Worm (Caenorhabditis elegans) whole organism, late embryonic: Measurements from ENCODE around the gene doxa-1.

Experiments
- C08G9.2 ChIP-seq: sonication (generic microtip); optimal IDR thresholded peaks from 2 replicates; lab custom pipeline; 2016; ENCODE audit warnings: mild to moderate bottlenecking, missing genetic modification characterization, moderate library complexity, missing compliant biosample characterization
- F13H6.1 ChIP-seq: sonication (generic microtip); optimal IDR thresholded peaks from 2 replicates; lab custom pipeline; 2016; ENCODE audit warnings: missing genetic modification characterization, missing compliant biosample characterization
- K09A11.1 ChIP-seq: sonication (generic microtip); optimal IDR thresholded peaks from 2 replicates; lab custom pipeline; 2017; ENCODE audit warnings: antibody characterized with exemption, mild to moderate bottlenecking, missing genetic modification characterization, missing compliant biosample characterization; ENCODE audit not compliant: insufficient read depth
- T23F11.4 ChIP-seq: fragments of 200-800 bp; sonication (Bioruptor generic); optimal IDR thresholded peaks from 2 replicates; lab custom pipeline; 2018; ENCODE audit warnings: mild to moderate bottlenecking, missing genetic modification characterization, missing compliant biosample characterization
- Y22D7AL.16 ChIP-seq: sonication (generic microtip); optimal IDR thresholded peaks from 2 replicates; lab custom pipeline; 2016; ENCODE audit warnings: missing genetic modification characterization, missing compliant biosample characterization
- ahr-1 ChIP-seq: sonication (generic microtip); optimal IDR thresholded peaks from 2 replicates; lab custom pipeline; 2016; ENCODE audit warnings: missing genetic modification characterization, missing compliant biosample characterization
- ama-1 ChIP-seq: fragments of 150-350 bp; optimal IDR thresholded peaks from 2 replicates; lab custom pipeline; 2014
- ceh-18 ChIP-seq: sonication (generic microtip); optimal IDR thresholded peaks from 2 replicates; lab custom pipeline; 2016; ENCODE audit warnings: missing genetic modification characterization, missing compliant biosample characterization
- ceh-19 ChIP-seq: fragments of 200-800 bp; sonication (Bioruptor generic); optimal IDR thresholded peaks from 2 replicates; lab custom pipeline; 2018; ENCODE audit warnings: mild to moderate bottlenecking, missing genetic modification characterization, missing compliant biosample characterization
- ceh-2 ChIP-seq: sonication (generic microtip); optimal IDR thresholded peaks from 2 replicates; lab custom pipeline; 2016; ENCODE audit warnings: missing genotype, missing genetic modification characterization, missing compliant biosample characterization
- ceh-22 ChIP-seq: sonication (generic microtip); optimal IDR thresholded peaks from 2 replicates; lab custom pipeline; 2017; ENCODE audit warnings: missing biosample characterization, missing genetic modification characterization
- ceh-31 ChIP-seq: sonication (generic microtip); optimal IDR thresholded peaks from 2 replicates; lab custom pipeline; 2016; ENCODE audit warnings: missing genetic modification characterization, missing compliant biosample characterization
- ceh-6 ChIP-seq: fragments of 200-800 bp; sonication (Bioruptor generic); optimal IDR thresholded peaks from 2 replicates; lab custom pipeline; 2018; ENCODE audit warnings: mild to moderate bottlenecking, missing genetic modification characterization, missing compliant biosample characterization
- ceh-9 ChIP-seq: sonication (generic microtip); optimal IDR thresholded peaks from 2 replicates; lab custom pipeline; 2016; ENCODE audit warnings: mild to moderate bottlenecking, missing genetic modification characterization, inconsistent platforms, missing compliant biosample characterization
- che-1 ChIP-seq: sonication (generic microtip); optimal IDR thresholded peaks from 2 replicates; lab custom pipeline; 2016; ENCODE audit warnings: mild to moderate bottlenecking, missing genetic modification characterization, missing compliant biosample characterization
- dmd-4 ChIP-seq: sonication (generic microtip); optimal IDR thresholded peaks from 2 replicates; lab custom pipeline; 2016; ENCODE audit warnings: borderline replicate concordance, missing genetic modification characterization, missing compliant biosample characterization
- elt-2 ChIP-seq: sonication (generic microtip); optimal IDR thresholded peaks from 2 replicates; lab custom pipeline; 2016; ENCODE audit warnings: missing genetic modification reagents, missing genetic modification characterization, missing compliant biosample characterization
- elt-4 ChIP-seq: sonication (generic microtip); optimal IDR thresholded peaks from 2 replicates; lab custom pipeline; 2016; ENCODE audit warnings: missing genetic modification characterization, missing compliant biosample characterization
- eyg-1 ChIP-seq: sonication (generic microtip); optimal IDR thresholded peaks from 2 replicates; lab custom pipeline; 2016; ENCODE audit warnings: missing genotype, missing genetic modification characterization, missing compliant biosample characterization
- fkh-10 ChIP-seq: fragments of 150-350 bp; optimal IDR thresholded peaks from 2 replicates; lab custom pipeline; 2014; ENCODE audit warnings: missing biosample characterization, missing genetic modification reagents, missing genetic modification characterization
- fkh-6 ChIP-seq: sonication (generic microtip); optimal IDR thresholded peaks from 2 replicates; lab custom pipeline; 2016; ENCODE audit warnings: missing genetic modification characterization, missing compliant biosample characterization
- hlh-15 ChIP-seq: sonication (generic microtip); optimal IDR thresholded peaks from 2 replicates; lab custom pipeline; 2016; ENCODE audit warnings: missing genetic modification characterization, missing compliant biosample characterization
- hlh-30 ChIP-seq: sonication (generic microtip); optimal IDR thresholded peaks from 2 replicates; lab custom pipeline; 2017; ENCODE audit warnings: antibody characterized with exemption, missing genetic modification characterization, missing compliant biosample characterization; ENCODE audit not compliant: insufficient read depth
- hlh-6 ChIP-seq: sonication (generic microtip); optimal IDR thresholded peaks from 2 replicates; lab custom pipeline; 2016; ENCODE audit warnings: missing genotype, missing genetic modification characterization, missing compliant biosample characterization
- hlh-8 ChIP-seq: sonication (generic microtip); optimal IDR thresholded peaks from 2 replicates; lab custom pipeline; 2016; ENCODE audit warnings: missing genotype, missing genetic modification characterization, missing compliant biosample characterization
- lin-11 ChIP-seq: fragments of 200-800 bp; sonication (Bioruptor generic); optimal IDR thresholded peaks from 2 replicates; lab custom pipeline; 2018; ENCODE audit warnings: mild to moderate bottlenecking, missing genetic modification characterization, missing compliant biosample characterization
- madf-2 ChIP-seq: sonication (generic microtip); optimal IDR thresholded peaks from 2 replicates; lab custom pipeline; 2017; ENCODE audit warnings: missing genetic modification characterization, missing compliant biosample characterization
- nfya-1 ChIP-seq: sonication (generic microtip); optimal IDR thresholded peaks from 2 replicates; lab custom pipeline; 2017; ENCODE audit warnings: missing genetic modification characterization, mild to moderate bottlenecking, missing compliant biosample characterization, antibody characterized with exemption, moderate library complexity
- nhr-232 ChIP-seq: sonication (generic microtip); optimal IDR thresholded peaks from 2 replicates; lab custom pipeline; 2016; ENCODE audit warnings: missing genetic modification characterization, missing compliant biosample characterization
- npax-4 ChIP-seq: sonication (generic microtip); optimal IDR thresholded peaks from 2 replicates; lab custom pipeline; 2016; ENCODE audit warnings: missing genetic modification characterization, missing compliant biosample characterization
- odd-2 ChIP-seq: sonication (generic microtip); optimal IDR thresholded peaks from 2 replicates; lab custom pipeline; 2017; ENCODE audit warnings: antibody characterized with exemption, mild to moderate bottlenecking, missing genetic modification characterization, missing compliant biosample characterization
- pat-9 ChIP-seq: fragments of 200-800 bp; sonication (Bioruptor generic); optimal IDR thresholded peaks from 2 replicates; lab custom pipeline; 2018; ENCODE audit warnings: mild to moderate bottlenecking, missing genetic modification characterization, moderate library complexity, missing compliant biosample characterization
- pax-1 ChIP-seq: fragments of 150-350 bp; optimal IDR thresholded peaks from 2 replicates; lab custom pipeline; 2014; ENCODE audit warnings: missing biosample characterization, missing genetic modification characterization
- pha-2 ChIP-seq: sonication (generic microtip); optimal IDR thresholded peaks from 2 replicates; lab custom pipeline; 2017; ENCODE audit warnings: mild to moderate bottlenecking, missing genetic modification characterization, missing compliant biosample characterization
- pha-4 ChIP-seq: fragments of 150-350 bp; optimal IDR thresholded peaks from 2 replicates; lab custom pipeline; 2018; ENCODE audit warnings: missing biosample characterization, missing genetic modification reagents, missing genetic modification characterization
- pqm-1 ChIP-seq: sonication (generic microtip); optimal IDR thresholded peaks from 2 replicates; lab custom pipeline; 2016; ENCODE audit warnings: missing genetic modification characterization, missing compliant biosample characterization
- pros-1 ChIP-seq: fragments of 150-350 bp; optimal IDR thresholded peaks from 2 replicates; lab custom pipeline; 2014; ENCODE audit warnings: missing biosample characterization, missing genetic modification reagents, missing genetic modification characterization
- rnt-1 ChIP-seq: sonication (generic microtip); optimal IDR thresholded peaks from 2 replicates; lab custom pipeline; 2016; ENCODE audit warnings: missing genetic modification characterization, missing compliant biosample characterization
- sdc-2 ChIP-seq: sonication (generic microtip); optimal IDR thresholded peaks from 2 replicates; lab custom pipeline; 2016; ENCODE audit warnings: missing genotype, missing genetic modification characterization, missing compliant biosample characterization
- sox-4 ChIP-seq: sonication (generic microtip); optimal IDR thresholded peaks from 2 replicates; lab custom pipeline; 2017; ENCODE audit warnings: mild to moderate bottlenecking, missing genetic modification characterization, inconsistent platforms, missing compliant biosample characterization
- syd-9 ChIP-seq: sonication (generic microtip); optimal IDR thresholded peaks from 2 replicates; lab custom pipeline; 2016; ENCODE audit warnings: mild to moderate bottlenecking, missing genetic modification characterization, moderate library complexity, missing compliant biosample characterization
- tbx-2 ChIP-seq: sonication (generic microtip); optimal IDR thresholded peaks from 2 replicates; lab custom pipeline; 2016; ENCODE audit warnings: missing genetic modification characterization, missing compliant biosample characterization
- unc-55 ChIP-seq: sonication (generic microtip); optimal IDR thresholded peaks from 2 replicates; lab custom pipeline; 2017; ENCODE audit warnings: missing biosample characterization, missing genetic modification reagents, missing genetic modification characterization
- unc-86 ChIP-seq: sonication (generic microtip); optimal IDR thresholded peaks from 2 replicates; lab custom pipeline; 2016; ENCODE audit warnings: missing genetic modification characterization, missing compliant biosample characterization
- ztf-16 ChIP-seq: sonication (generic microtip); optimal IDR thresholded peaks from 2 replicates; lab custom pipeline; 2017; ENCODE audit warnings: missing genetic modification characterization, missing compliant biosample characterization

Gene doxa-1

DNA sequence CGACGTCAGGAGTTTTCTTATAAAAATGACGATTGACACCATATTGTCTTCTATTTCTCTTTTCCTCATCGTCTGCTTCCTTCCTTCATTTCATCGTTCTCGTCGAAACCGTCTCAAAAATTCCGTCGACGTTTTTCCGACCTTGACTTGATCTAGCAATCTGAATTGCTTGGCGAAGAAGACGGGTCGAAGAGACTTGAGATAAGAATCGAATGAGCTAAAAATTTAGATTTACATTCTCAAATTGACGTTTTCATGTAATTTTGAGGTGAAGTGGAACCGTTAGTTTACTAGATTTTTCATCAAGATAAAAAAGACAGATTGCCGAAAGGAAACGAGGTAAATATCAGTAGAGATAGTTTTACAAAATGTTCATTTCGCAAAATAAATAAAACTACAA, 3.4 kb upstream of the doxa-1 start:
- TF ChIP-seq unc-86 (no peak), pros-1 (tag; lab: Kevin White, UChicago) (no peak), ama-1 (lab: Kevin White, UChicago) (no peak), hlh-30 (tag; lab: Kevin White, UChicago) (no peak), fkh-6 (tag; lab: Kevin White, UChicago) (no peak), sox-4 (no peak), F13H6.1 (tag; lab: Kevin White, UChicago) (no peak), ceh-22 (no peak), pax-1 (tag; lab: Kevin White, UChicago) (no peak), hlh-6 (tag; lab: Kevin White, UChicago) (no peak), nhr-232 (tag; lab: Kevin White, UChicago) (no peak), nfya-1 (tag; lab: Kevin White, UChicago) (no peak), ceh-19 (GFP tag; lab: Kevin White, UChicago) (no peak), npax-4 (tag; lab: Kevin White, UChicago) (no peak), ceh-31 (tag; lab: Kevin White, UChicago) (no peak)

DNA sequence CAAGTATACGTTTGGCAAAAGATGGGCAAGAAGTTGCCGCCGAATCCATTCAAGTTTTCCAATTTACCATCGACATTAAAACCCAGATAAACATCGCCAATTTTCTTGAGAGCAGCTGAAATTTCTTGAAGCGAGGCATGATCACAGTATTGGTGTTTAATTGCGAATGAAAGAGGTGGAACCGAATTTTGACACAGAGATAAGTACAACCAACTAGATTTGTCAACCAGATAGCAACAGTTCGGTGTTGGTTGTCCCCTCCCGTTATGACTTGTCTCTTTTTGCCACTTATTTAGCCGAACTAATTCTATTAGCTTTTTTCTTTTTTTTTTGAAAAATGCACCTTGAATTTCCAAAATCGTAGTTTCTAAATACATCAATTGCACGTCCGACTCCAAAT, 2.5 kb upstream of the doxa-1 start:
- TF ChIP-seq K09A11.1 (tag; lab: Kevin White, UChicago) (no peak), elt-4 (tag; lab: Kevin White, UChicago) (no peak), ama-1 (lab: Kevin White, UChicago) (no peak), lin-11 (tag; lab: Kevin White, UChicago) (no peak), hlh-15 (no peak), ceh-22 (no peak), che-1 (no peak), elt-2 (tag; lab: Kevin White, UChicago) (no peak)
- TF ChIP-seq, all 69 proteins: peak for 0

DNA sequence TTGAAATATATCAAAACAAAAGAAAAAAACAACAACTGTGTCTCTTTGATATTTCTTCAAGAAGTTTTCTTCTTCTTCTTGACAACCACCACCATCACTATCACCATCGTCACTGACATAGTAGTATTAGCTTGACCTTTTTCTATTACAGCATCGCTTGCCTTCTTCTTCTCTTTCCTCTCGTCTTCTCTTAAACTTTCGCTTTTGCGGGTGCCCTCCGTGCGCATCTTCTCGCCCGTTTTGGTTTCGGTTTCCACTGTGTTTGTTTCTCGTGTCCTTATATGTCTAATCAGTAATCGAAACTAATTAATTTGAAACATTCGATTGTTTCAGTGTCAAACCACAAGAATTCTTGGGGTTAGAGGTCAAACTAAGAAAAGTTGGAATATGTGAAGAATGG, 1.5 kb upstream of the doxa-1 start:
- TF ChIP-seq elt-2 (tag; lab: Kevin White, UChicago) (no peak), ahr-1 (no peak), ceh-2 (tag; lab: Kevin White, UChicago) (no peak), che-1 (no peak), Y22D7AL.16 (tag; lab: Kevin White, UChicago) (no peak), eyg-1 (tag; lab: Kevin White, UChicago) (no peak), T23F11.4 (GFP tag; lab: Kevin White, UChicago) (no peak), madf-2 (tag; lab: Kevin White, UChicago) (no peak), C08G9.2 (tag; lab: Kevin White, UChicago) (no peak), hlh-8 (tag; lab: Kevin White, UChicago) (no peak), rnt-1 (tag; lab: Kevin White, UChicago) (no peak), pha-4 (no peak), F13H6.1 (tag; lab: Kevin White, UChicago) (no peak), dmd-4 (no peak), ceh-6 (GFP tag; lab: Kevin White, UChicago) (no peak), pqm-1 (no peak), unc-55 (GFP tag; lab: Kevin White, UChicago) (no peak), ztf-16 (tag; lab: Kevin White, UChicago) (no peak), pat-9 (tag; lab: Kevin White, UChicago) (no peak)

DNA sequence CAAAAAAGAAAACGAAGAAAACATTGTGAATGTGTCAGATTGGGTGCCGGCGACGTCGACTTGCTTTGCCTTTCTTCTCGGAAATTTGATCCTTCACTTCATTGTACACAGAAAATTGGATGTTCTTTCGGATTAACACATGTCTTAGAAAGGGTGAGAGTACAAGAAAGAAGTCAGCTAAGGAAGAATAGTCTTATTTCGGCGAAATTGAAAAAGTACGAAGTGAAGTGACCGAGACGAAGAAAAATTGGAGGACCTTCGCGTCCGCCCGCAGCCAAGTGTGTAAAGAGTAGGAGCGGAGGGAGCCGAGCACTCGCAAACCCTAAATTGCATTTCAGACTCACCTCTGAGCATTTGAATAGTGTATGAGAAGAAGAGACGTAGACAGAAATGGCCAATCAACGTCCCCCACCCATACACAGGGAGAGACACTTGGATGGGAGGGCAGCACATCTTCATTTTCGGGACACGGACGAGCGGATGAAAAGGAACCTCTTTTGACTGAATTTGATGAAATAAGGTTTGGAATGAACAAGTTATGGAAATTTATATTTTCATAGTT, 7.8 kb downstream of the doxa-1 start, which contains the start of gene glr-1:
Gene glr-1 (minus strand): TSS at position 51 of the 562 bp plus-strand sequence.
- TF ChIP-seq ceh-9 (tag; lab: Kevin White, UChicago) = no peak
- TF ChIP-seq che-1 = no peak
- TF ChIP-seq tbx-2 (tag; lab: Kevin White, UChicago) = peak; percentile 19
- no peak for TF ChIP-seq odd-2
- no peak for TF ChIP-seq ceh-18 (tag; lab: Kevin White, UChicago)
- peak; percentile 27 for TF ChIP-seq fkh-10 (GFP tag; lab: Kevin White, UChicago)
- TF ChIP-seq unc-55 (GFP tag; lab: Kevin White, UChicago) = no peak
- TF ChIP-seq elt-4 (tag; lab: Kevin White, UChicago) = no peak
- TF ChIP-seq ceh-2 (tag; lab: Kevin White, UChicago) = no peak
- TF ChIP-seq nfya-1 (tag; lab: Kevin White, UChicago) = peak; percentile 35
- TF ChIP-seq F13H6.1 (tag; lab: Kevin White, UChicago) = no peak
- no peak for TF ChIP-seq pha-2 (tag; lab: Kevin White, UChicago)
- TF ChIP-seq hlh-6 (tag; lab: Kevin White, UChicago) = no peak
- TF ChIP-seq pros-1 (tag; lab: Kevin White, UChicago) = no peak
- TF ChIP-seq unc-86 = no peak
- no peak for TF ChIP-seq ztf-16 (tag; lab: Kevin White, UChicago)
- TF ChIP-seq pat-9 (tag; lab: Kevin White, UChicago) = no peak
- TF ChIP-seq lin-11 (tag; lab: Kevin White, UChicago) = no peak
- no peak for TF ChIP-seq C08G9.2 (tag; lab: Kevin White, UChicago)
- no peak for TF ChIP-seq syd-9 (tag; lab: Kevin White, UChicago)
- TF ChIP-seq sox-4 = no peak
- no peak for TF ChIP-seq sdc-2 (tag; lab: Kevin White, UChicago)
- no peak for TF ChIP-seq eyg-1 (tag; lab: Kevin White, UChicago)
- no peak for TF ChIP-seq hlh-30 (tag; lab: Kevin White, UChicago)
- TF ChIP-seq K09A11.1 (tag; lab: Kevin White, UChicago) = no peak
